Worm (Caenorhabditis elegans) whole organism, mixed stage, embryonic: ENCODE data around the gene ccnk-1.

Experiments
- bed-3 ChIP-seq: fragments of 200-800 bp; sonication (Bioruptor generic); optimal IDR thresholded peaks from 3 replicates; lab custom pipeline; 2018; ENCODE audit warnings: mild to moderate bottlenecking, missing genetic modification characterization, moderate library complexity, missing compliant biosample characterization
- blmp-1 ChIP-seq: fragments of 150-350 bp; optimal IDR thresholded peaks from 2 replicates; lab custom pipeline; 2014; ENCODE audit warnings: missing biosample characterization, missing genetic modification characterization
- ceh-39 ChIP-seq: fragments of 150-350 bp; optimal IDR thresholded peaks from 2 replicates; lab custom pipeline; 2014; ENCODE audit warnings: missing biosample characterization, missing genetic modification characterization
- ceh-83 ChIP-seq: fragments of 200-800 bp; sonication (Bioruptor generic); optimal IDR thresholded peaks from 2 replicates; lab custom pipeline; 2018; ENCODE audit warnings: mild to moderate bottlenecking, missing genetic modification characterization, missing compliant biosample characterization
- cnd-1 ChIP-seq: fragments of 200-800 bp; sonication (Bioruptor generic); optimal IDR thresholded peaks from 2 replicates; lab custom pipeline; 2018; ENCODE audit warnings: mild to moderate bottlenecking, missing genetic modification characterization, missing compliant biosample characterization
- drap-1 ChIP-seq: fragments of 200-800 bp; sonication (Bioruptor generic); optimal IDR thresholded peaks from 3 replicates; lab custom pipeline; 2018; ENCODE audit warnings: mild to moderate bottlenecking, missing genetic modification characterization, missing compliant biosample characterization
- elt-1 ChIP-seq: sonication (generic microtip); optimal IDR thresholded peaks from 2 replicates; lab custom pipeline; 2017; ENCODE audit warnings: missing genetic modification characterization, mild to moderate bottlenecking, missing compliant biosample characterization, antibody characterized with exemption, moderate library complexity, borderline replicate concordance; ENCODE audit not compliant: insufficient read depth
- elt-3 ChIP-seq: fragments of 150-350 bp; optimal IDR thresholded peaks from 2 replicates; lab custom pipeline; 2014; ENCODE audit warnings: missing biosample characterization, missing genetic modification characterization
- flh-1 ChIP-seq: fragments of 200-800 bp; sonication (Bioruptor generic); optimal IDR thresholded peaks from 2 replicates; lab custom pipeline; 2018; ENCODE audit warnings: mild to moderate bottlenecking, missing genetic modification characterization, moderate library complexity, missing compliant biosample characterization
- ham-2 ChIP-seq: fragments of 200-800 bp; sonication (Bioruptor generic); optimal IDR thresholded peaks from 2 replicates; lab custom pipeline; 2018; ENCODE audit warnings: mild to moderate bottlenecking, missing genetic modification characterization, missing compliant biosample characterization
- hlh-1 ChIP-seq: fragments of 150-350 bp; optimal IDR thresholded peaks from 2 replicates; lab custom pipeline; 2014; ENCODE audit warnings: missing biosample characterization, missing genetic modification reagents, missing genetic modification characterization
- lin-13 ChIP-seq: fragments of 150-350 bp; optimal IDR thresholded peaks from 2 replicates; lab custom pipeline; 2014; ENCODE audit warnings: missing biosample characterization, missing genetic modification characterization
- lin-32 ChIP-seq: fragments of 200-800 bp; sonication (Bioruptor generic); optimal IDR thresholded peaks from 2 replicates; lab custom pipeline; 2018; ENCODE audit warnings: mild to moderate bottlenecking, missing genetic modification characterization, missing compliant biosample characterization
- lsy-2 ChIP-seq: fragments of 150-350 bp; optimal IDR thresholded peaks from 2 replicates; lab custom pipeline; 2014; ENCODE audit warnings: missing biosample characterization, missing genetic modification characterization
- mab-5 ChIP-seq: fragments of 150-350 bp; optimal IDR thresholded peaks from 2 replicates; lab custom pipeline; 2014; ENCODE audit warnings: missing biosample characterization, missing genetic modification characterization
- mep-1 ChIP-seq: fragments of 150-350 bp; optimal IDR thresholded peaks from 2 replicates; lab custom pipeline; 2017; ENCODE audit warnings: missing biosample characterization, missing genetic modification reagents, missing genetic modification characterization, inconsistent platforms
- mls-2 ChIP-seq: sonication (generic microtip); optimal IDR thresholded peaks from 2 replicates; lab custom pipeline; 2016; ENCODE audit warnings: mild to moderate bottlenecking, missing genetic modification characterization, moderate library complexity, missing compliant biosample characterization
- nhr-12 ChIP-seq: fragments of 150-350 bp; optimal IDR thresholded peaks from 2 replicates; lab custom pipeline; 2014; ENCODE audit warnings: missing biosample characterization, missing genetic modification characterization
- nhr-2 ChIP-seq: fragments of 150-350 bp; optimal IDR thresholded peaks from 2 replicates; lab custom pipeline; 2014; ENCODE audit warnings: missing biosample characterization, missing genetic modification characterization
- nhr-237 ChIP-seq: fragments of 150-350 bp; optimal IDR thresholded peaks from 2 replicates; lab custom pipeline; 2014; ENCODE audit warnings: missing biosample characterization, missing genetic modification characterization
- nhr-28 ChIP-seq: fragments of 150-350 bp; optimal IDR thresholded peaks from 2 replicates; lab custom pipeline; 2014; ENCODE audit warnings: missing biosample characterization, missing genetic modification characterization
- pha-4 ChIP-seq: fragments of 150-350 bp; optimal IDR thresholded peaks from 2 replicates; lab custom pipeline; 2018; ENCODE audit warnings: missing biosample characterization, missing genetic modification reagents, missing genetic modification characterization
- sem-2 ChIP-seq: fragments of 200-800 bp; sonication (Bioruptor generic); optimal IDR thresholded peaks from 2 replicates; lab custom pipeline; 2018; ENCODE audit warnings: mild to moderate bottlenecking, missing genetic modification characterization, missing compliant biosample characterization
- snpc-4 ChIP-seq: fragments of 150-350 bp; optimal IDR thresholded peaks from 2 replicates; lab custom pipeline; 2014; ENCODE audit warnings: missing biosample characterization, missing genetic modification characterization
- sptf-1 ChIP-seq: sonication (generic microtip); optimal IDR thresholded peaks from 2 replicates; lab custom pipeline; 2017; ENCODE audit warnings: mild to moderate bottlenecking, missing genetic modification characterization, moderate library complexity, missing compliant biosample characterization
- tbx-8 ChIP-seq: fragments of 200-800 bp; sonication (Bioruptor generic); optimal IDR thresholded peaks from 2 replicates; lab custom pipeline; 2018; ENCODE audit warnings: mild to moderate bottlenecking, missing genetic modification characterization, moderate library complexity, missing compliant biosample characterization
- unc-120 ChIP-seq: sonication (generic microtip); optimal IDR thresholded peaks from 2 replicates; lab custom pipeline; 2017; ENCODE audit warnings: missing genetic modification characterization, missing compliant biosample characterization; ENCODE audit not compliant: poor library complexity, severe bottlenecking
- unc-39 ChIP-seq: fragments of 150-350 bp; optimal IDR thresholded peaks from 2 replicates; lab custom pipeline; 2014; ENCODE audit warnings: missing biosample characterization, missing genetic modification characterization
- unc-62 ChIP-seq: fragments of 150-350 bp; optimal IDR thresholded peaks from 2 replicates; lab custom pipeline; 2014; ENCODE audit warnings: missing biosample characterization, missing genetic modification reagents, missing genetic modification characterization
- zip-8 ChIP-seq: fragments of 150-350 bp; optimal IDR thresholded peaks from 2 replicates; lab custom pipeline; 2014; ENCODE audit warnings: missing biosample characterization, missing genetic modification characterization
- ztf-11 ChIP-seq: fragments of 150-350 bp; optimal IDR thresholded peaks from 2 replicates; lab custom pipeline; 2014; ENCODE audit warnings: missing biosample characterization, missing genetic modification characterization

Gene ccnk-1

ce11 chrV:14658131-14658530 lies 45.8 kb downstream of the ccnk-1 start, which contains the start of gene slc-25A29:
Gene slc-25A29 (minus strand): TSS chrV:14658175.
- TF ChIP-seq mls-2 (no peak), unc-120 (tag; lab: Kevin White, UChicago) (no peak), lin-32 (GFP tag; lab: Kevin White, UChicago) (no peak), nhr-237 (no peak), blmp-1 (no peak), ceh-83 (no peak), hlh-1 (no peak), sptf-1 (no peak), mep-1 (no peak), lsy-2 (tag; lab: Kevin White, UChicago) (no peak), drap-1 (GFP tag; lab: Kevin White, UChicago) (no peak), ceh-39 (tag; lab: Kevin White, UChicago) (no peak), elt-1 (tag; lab: Kevin White, UChicago) (no peak), pha-4 (no peak), unc-39 (tag; lab: Kevin White, UChicago) (no peak), nhr-12 (tag; lab: Kevin White, UChicago) (no peak), elt-3 (no peak), nhr-2 (no peak)

- TF ChIP-seq drap-1 (GFP tag; lab: Kevin White, UChicago) = no peak
- no peak for TF ChIP-seq snpc-4 (tag; lab: Kevin White, UChicago)
- TF ChIP-seq nhr-12 (tag; lab: Kevin White, UChicago) = no peak
- TF ChIP-seq nhr-28 (tag; lab: Kevin White, UChicago) = no peak
- TF ChIP-seq sptf-1 = no peak
- no peak for TF ChIP-seq cnd-1 (tag; lab: Kevin White, UChicago)
- TF ChIP-seq flh-1 = no peak
- no peak for TF ChIP-seq ztf-11 (tag; lab: Kevin White, UChicago)
- no peak for TF ChIP-seq ceh-39 (tag; lab: Kevin White, UChicago)
- TF ChIP-seq lin-13 (tag; lab: Kevin White, UChicago) = no peak
- no peak for TF ChIP-seq unc-39 (tag; lab: Kevin White, UChicago)
- no peak for TF ChIP-seq zip-8 (tag; lab: Kevin White, UChicago)
- TF ChIP-seq tbx-8 (GFP tag; lab: Kevin White, UChicago) = no peak
- no peak for TF ChIP-seq mls-2
- TF ChIP-seq ceh-83 = no peak
- TF ChIP-seq hlh-1 = no peak
- TF ChIP-seq mab-5 (tag; lab: Kevin White, UChicago) = no peak
- no peak for TF ChIP-seq ham-2
- TF ChIP-seq elt-1 (tag; lab: Kevin White, UChicago) = no peak
- TF ChIP-seq bed-3 = no peak
Observed at ce11 chrV:14659595-14659994, 47.2 kb downstream of the ccnk-1 start.

ce11 chrV:14660608-14661355 lies 48.4 kb downstream of the ccnk-1 start, which contains the start of gene srh-17:
Gene srh-17 (plus strand): TSS chrV:14661305.
- TF ChIP-seq unc-62 (GFP tag; lab: Kevin White, UChicago) (peak; percentile 59), nhr-237 (no peak)

- TF ChIP-seq elt-3 (no peak), unc-120 (tag; lab: Kevin White, UChicago) (no peak), sem-2 (GFP tag; lab: Kevin White, UChicago) (no peak), mab-5 (tag; lab: Kevin White, UChicago) (no peak), tbx-8 (GFP tag; lab: Kevin White, UChicago) (no peak), lin-13 (tag; lab: Kevin White, UChicago) (no peak), ham-2 (no peak), mls-2 (no peak), lsy-2 (tag; lab: Kevin White, UChicago) (no peak), zip-8 (tag; lab: Kevin White, UChicago) (no peak), ceh-83 (no peak), cnd-1 (tag; lab: Kevin White, UChicago) (no peak)
Observed at ce11 chrV:14663006-14663405, 50.7 kb downstream of the ccnk-1 start, which contains the start of gene C47E8.9. Gene C47E8.9 (plus strand): TSS chrV:14663306.
